Fruit fly (Drosophila melanogaster) whole organism, prepupa: ENCODE data around the gene Or69a.

Experiments
- Blimp-1 ChIP-seq: fragments of 200-800 bp; sonication (Bioruptor generic); optimal IDR thresholded peaks from 3 replicates; lab custom pipeline; 2017; ENCODE audit warnings: missing biosample characterization, missing genetic modification characterization, mild to moderate bottlenecking, moderate library complexity, missing genetic modification reagents
- CG10631 ChIP-seq: fragments of 200-800 bp; sonication (Bioruptor generic); optimal IDR thresholded peaks from 2 replicates; lab custom pipeline; 2016; ENCODE audit warnings: missing biosample characterization, missing genetic modification characterization
- CG10669 ChIP-seq: fragments of 200-800 bp; sonication (Bioruptor generic); optimal IDR thresholded peaks from 3 replicates; lab custom pipeline; 2018; ENCODE audit warnings: missing biosample characterization, mild to moderate bottlenecking, missing genetic modification characterization, moderate library complexity
- CG11294 ChIP-seq: fragments of 200-800 bp; sonication (Bioruptor generic); IDR thresholded peaks from 2 replicates; pipeline ENCODE4 v1.3.6; 2022; ENCODE audit warnings: missing biosample characterization, missing genetic modification characterization
- CG11762 ChIP-seq: fragments of 200-800 bp; sonication (Bioruptor generic); optimal IDR thresholded peaks from 3 replicates; lab custom pipeline; 2016; ENCODE audit warnings: missing biosample characterization, missing genetic modification characterization; ENCODE audit not compliant: insufficient read depth
- CG11902 ChIP-seq: fragments of 200-800 bp; sonication (Bioruptor generic); optimal IDR thresholded peaks from 3 replicates; lab custom pipeline; 2016; ENCODE audit warnings: missing biosample characterization, missing genetic modification characterization
- CG1621 ChIP-seq: fragments of 200-800 bp; sonication (Bioruptor generic); optimal IDR thresholded peaks from 3 replicates; lab custom pipeline; 2018; ENCODE audit warnings: missing biosample characterization, mild to moderate bottlenecking, missing genetic modification characterization
- CG16779 ChIP-seq: fragments of 200-800 bp; sonication (Bioruptor generic); optimal IDR thresholded peaks from 3 replicates; lab custom pipeline; 2017; ENCODE audit warnings: missing biosample characterization, mild to moderate bottlenecking, missing genetic modification characterization
- CG3032 ChIP-seq: fragments of 200-800 bp; optimal IDR thresholded peaks from 2 replicates; lab custom pipeline; 2019; ENCODE audit warnings: missing biosample characterization, mild to moderate bottlenecking, missing genetic modification characterization, moderate library complexity
- CG31627 ChIP-seq: fragments of 200-800 bp; sonication (Bioruptor generic); optimal IDR thresholded peaks from 3 replicates; lab custom pipeline; 2016; ENCODE audit warnings: missing biosample characterization, missing genetic modification characterization
- CG32006 ChIP-seq: fragments of 200-800 bp; sonication (Bioruptor generic); optimal IDR thresholded peaks from 3 replicates; lab custom pipeline; 2017; ENCODE audit warnings: missing biosample characterization, mild to moderate bottlenecking, missing genetic modification characterization
- CG34406 ChIP-seq: fragments of 200-800 bp; sonication (Bioruptor generic); optimal IDR thresholded peaks from 3 replicates; lab custom pipeline; 2016; ENCODE audit warnings: missing biosample characterization, missing genetic modification characterization
- CG3919 ChIP-seq: fragments of 200-800 bp; sonication (Bioruptor generic); optimal IDR thresholded peaks from 3 replicates; lab custom pipeline; 2016; ENCODE audit warnings: missing biosample characterization, missing genetic modification characterization
- CG4318 ChIP-seq: fragments of 200-800 bp; sonication (Bioruptor generic); optimal IDR thresholded peaks from 3 replicates; lab custom pipeline; 2017; ENCODE audit warnings: missing biosample characterization, mild to moderate bottlenecking, missing genetic modification characterization
- CG6163 ChIP-seq: fragments of 200-800 bp; sonication (Bioruptor generic); IDR thresholded peaks from 3 replicates; pipeline ENCODE4 v1.3.6; 2022; ENCODE audit warnings: missing biosample characterization, missing genetic modification characterization
- CG6276 ChIP-seq: fragments of 200-800 bp; sonication (Bioruptor generic); optimal IDR thresholded peaks from 2 replicates; lab custom pipeline; 2017; ENCODE audit warnings: missing biosample characterization, mild to moderate bottlenecking, missing genetic modification characterization
- CG6792 ChIP-seq: fragments of 200-800 bp; sonication (Bioruptor generic); optimal IDR thresholded peaks from 3 replicates; lab custom pipeline; 2016; ENCODE audit warnings: missing biosample characterization, missing genetic modification characterization
- CG6854 ChIP-seq: fragments of 200-800 bp; sonication (Bioruptor generic); optimal IDR thresholded peaks from 2 replicates; lab custom pipeline; 2017; ENCODE audit warnings: missing biosample characterization, mild to moderate bottlenecking, missing genetic modification characterization
- CG7368 ChIP-seq: fragments of 200-800 bp; sonication (Bioruptor generic); optimal IDR thresholded peaks from 3 replicates; lab custom pipeline; 2016; ENCODE audit warnings: missing biosample characterization, missing genetic modification characterization
- CG8119 ChIP-seq: fragments of 200-800 bp; sonication (Bioruptor generic); IDR thresholded peaks from 3 replicates; pipeline ENCODE4 v1.3.6; 2022; ENCODE audit warnings: missing biosample characterization, missing genetic modification characterization
- CG8319 ChIP-seq: fragments of 200-800 bp; sonication (Bioruptor generic); optimal IDR thresholded peaks from 3 replicates; lab custom pipeline; 2016; ENCODE audit warnings: missing biosample characterization, missing genetic modification characterization
- CG8632 ChIP-seq: fragments of 200-800 bp; sonication (Bioruptor generic); optimal IDR thresholded peaks from 3 replicates; lab custom pipeline; 2016; ENCODE audit warnings: missing biosample characterization, missing genetic modification characterization
- CG9139 ChIP-seq: fragments of 200-800 bp; sonication (Bioruptor generic); optimal IDR thresholded peaks from 3 replicates; lab custom pipeline; 2017; ENCODE audit warnings: missing biosample characterization, mild to moderate bottlenecking, missing genetic modification characterization
- Eip75B ChIP-seq: fragments of 200-800 bp; sonication (Bioruptor generic); optimal IDR thresholded peaks from 3 replicates; lab custom pipeline; 2016; ENCODE audit warnings: missing biosample characterization, missing genetic modification characterization
- Eip93F ChIP-seq: fragments of 200-800 bp; sonication (Bioruptor generic); optimal IDR thresholded peaks from 2 replicates; lab custom pipeline; 2016; ENCODE audit warnings: missing biosample characterization, mild to moderate bottlenecking, missing genetic modification characterization
- Ets21C ChIP-seq: fragments of 200-800 bp; sonication (Bioruptor generic); optimal IDR thresholded peaks from 3 replicates; lab custom pipeline; 2016; ENCODE audit warnings: missing biosample characterization, missing genetic modification characterization
- Ets96B ChIP-seq: fragments of 200-800 bp; optimal IDR thresholded peaks from 2 replicates; lab custom pipeline; 2019; ENCODE audit warnings: missing biosample characterization, mild to moderate bottlenecking, missing genetic modification characterization, moderate library complexity
- Gug ChIP-seq: fragments of 200-800 bp; sonication (Bioruptor generic); IDR thresholded peaks from 2 replicates; pipeline ENCODE4 v1.3.6; 2022; ENCODE audit warnings: missing biosample characterization, missing genetic modification characterization
- Hr38 ChIP-seq: sonication (Bioruptor generic); optimal IDR thresholded peaks from 2 replicates; lab custom pipeline; 2016; ENCODE audit warnings: missing biosample characterization, missing genetic modification characterization
- Hr39 ChIP-seq: fragments of 200-800 bp; sonication (Bioruptor generic); optimal IDR thresholded peaks from 2 replicates; lab custom pipeline; 2016; ENCODE audit warnings: missing biosample characterization, missing genetic modification characterization
- Hr4 ChIP-seq: fragments of 200-800 bp; sonication (Bioruptor generic); optimal IDR thresholded peaks from 3 replicates; lab custom pipeline; 2016; ENCODE audit warnings: missing biosample characterization, missing genetic modification characterization
- Lpt ChIP-seq: fragments of 200-800 bp; sonication (Bioruptor generic); optimal IDR thresholded peaks from 3 replicates; lab custom pipeline; 2016; ENCODE audit warnings: missing biosample characterization, missing genetic modification characterization
- OdsH ChIP-seq: fragments of 200-800 bp; sonication (Bioruptor generic); optimal IDR thresholded peaks from 3 replicates; lab custom pipeline; 2016; ENCODE audit warnings: missing biosample characterization, missing genetic modification characterization
- Smox ChIP-seq: fragments of 200-800 bp; sonication (Bioruptor generic); optimal IDR thresholded peaks from 3 replicates; lab custom pipeline; 2016; ENCODE audit warnings: missing biosample characterization, missing genetic modification characterization
- Sox14 ChIP-seq: fragments of 200-800 bp; sonication (Bioruptor generic); optimal IDR thresholded peaks from 3 replicates; lab custom pipeline; 2016; ENCODE audit warnings: missing biosample characterization, missing genetic modification characterization
- Sox15 ChIP-seq: fragments of 200-800 bp; sonication (Bioruptor generic); optimal IDR thresholded peaks from 3 replicates; lab custom pipeline; 2016; ENCODE audit warnings: missing biosample characterization, missing genetic modification characterization
- achi ChIP-seq: fragments of 200-800 bp; sonication (Bioruptor generic); optimal IDR thresholded peaks from 3 replicates; lab custom pipeline; 2016; ENCODE audit warnings: missing biosample characterization, missing genetic modification characterization
- acj6 ChIP-seq: fragments of 200-800 bp; sonication (Bioruptor generic); optimal IDR thresholded peaks from 3 replicates; lab custom pipeline; 2016; ENCODE audit warnings: missing biosample characterization, missing genetic modification characterization
- cyc ChIP-seq: fragments of 200-800 bp; sonication (Bioruptor generic); optimal IDR thresholded peaks from 3 replicates; lab custom pipeline; 2016; ENCODE audit warnings: missing biosample characterization, missing genetic modification characterization
- dac ChIP-seq: fragments of 200-800 bp; sonication (Bioruptor generic); optimal IDR thresholded peaks from 2 replicates; lab custom pipeline; 2017; ENCODE audit warnings: missing biosample characterization, mild to moderate bottlenecking, missing genetic modification characterization
- dsx ChIP-seq: fragments of 200-800 bp; optimal IDR thresholded peaks from 3 replicates; lab custom pipeline; 2019; ENCODE audit warnings: missing biosample characterization, mild to moderate bottlenecking, missing genetic modification characterization, moderate library complexity; ENCODE audit not compliant: poor library complexity, severe bottlenecking
- fd59A ChIP-seq: fragments of 200-800 bp; sonication (Bioruptor generic); optimal IDR thresholded peaks from 2 replicates; lab custom pipeline; 2017; ENCODE audit warnings: missing biosample characterization, mild to moderate bottlenecking, missing genetic modification characterization, missing genetic modification reagents
- fd85E ChIP-seq: fragments of 200-800 bp; sonication (Bioruptor generic); optimal IDR thresholded peaks from 3 replicates; lab custom pipeline; 2016; ENCODE audit warnings: missing biosample characterization, missing genetic modification characterization
- fkh ChIP-seq: fragments of 200-800 bp; sonication (Bioruptor generic); optimal IDR thresholded peaks from 3 replicates; lab custom pipeline; 2017; ENCODE audit warnings: missing biosample characterization, mild to moderate bottlenecking, missing genetic modification characterization, moderate library complexity
- lz ChIP-seq: fragments of 200-800 bp; sonication (Bioruptor generic); optimal IDR thresholded peaks from 3 replicates; lab custom pipeline; 2016; ENCODE audit warnings: missing biosample characterization, missing genetic modification characterization
- net ChIP-seq: fragments of 200-800 bp; sonication (Bioruptor generic); optimal IDR thresholded peaks from 3 replicates; lab custom pipeline; 2016; ENCODE audit warnings: missing biosample characterization, missing genetic modification characterization
- pdm3 ChIP-seq: fragments of 200-800 bp; sonication (Bioruptor generic); optimal IDR thresholded peaks from 3 replicates; lab custom pipeline; 2016; ENCODE audit warnings: missing biosample characterization, missing genetic modification characterization
- salr ChIP-seq, 2 experiments: fragments of 200-800 bp; sonication (Bioruptor generic); optimal IDR thresholded peaks; 3 replicates each; lab custom pipeline; 2016 to 2018; ENCODE audit warnings: missing biosample characterization in 2 of 2, missing genetic modification characterization in 2 of 2, mild to moderate bottlenecking in 1 of 2
- spab ChIP-seq: fragments of 200-800 bp; sonication (Bioruptor generic); optimal IDR thresholded peaks from 2 replicates; lab custom pipeline; 2017; ENCODE audit warnings: missing biosample characterization, mild to moderate bottlenecking, missing genetic modification characterization, missing genetic modification reagents
- ss ChIP-seq, 2 experiments: fragments of 200-800 bp; sonication (Bioruptor generic); optimal IDR thresholded peaks; 2 replicates in 1 of 2; 3 replicates in 1 of 2; lab custom pipeline; 2017 to 2018; ENCODE audit warnings: mild to moderate bottlenecking in 2 of 2, missing biosample characterization in 2 of 2, missing genetic modification characterization in 2 of 2, moderate library complexity in 1 of 2
- svp ChIP-seq: fragments of 200-800 bp; sonication (Bioruptor generic); peaks from one replicate; lab custom pipeline; 2016; ENCODE audit warnings: missing biosample characterization, missing genetic modification characterization
- topi ChIP-seq: fragments of 200-800 bp; sonication (Bioruptor generic); optimal IDR thresholded peaks from 3 replicates; lab custom pipeline; 2016; ENCODE audit warnings: missing biosample characterization, missing genetic modification characterization

Gene Or69a

dm6 chr3L:12915431-12915830, 52.1 kb downstream of the Or69a start:
- peak; percentile 22 for TF ChIP-seq CG3919 (GFP tag; lab: Kevin White, UChicago)
- TF ChIP-seq dac (GFP tag; lab: Kevin White, UChicago) = no peak
- peak; percentile 10 for TF ChIP-seq CG4318
- peak; percentile 70 for TF ChIP-seq CG16779
- peak; percentile 10 for TF ChIP-seq dsx
- peak; percentile 86 for TF ChIP-seq CG34406 (GFP tag; lab: Kevin White, UChicago)
- peak; percentile 77 for TF ChIP-seq acj6 (GFP tag; lab: Kevin White, UChicago)
- peak; percentile 44; the same call in 1 of the 3 replicates for TF ChIP-seq CG6163 (GFP tag; lab: Robert Waterston, UW)
- TF ChIP-seq CG10631 = peak; percentile 78
- peak; percentile 87 for TF ChIP-seq CG8632
- TF ChIP-seq OdsH (GFP tag; lab: Kevin White, UChicago) = peak; percentile 72
- peak; percentile 8 for TF ChIP-seq topi (GFP tag; lab: Kevin White, UChicago)
- TF ChIP-seq pdm3 (GFP tag; lab: Kevin White, UChicago) = peak; percentile 41
- peak; percentile 2 for TF ChIP-seq Hr4
- peak; percentile 81 for TF ChIP-seq achi
- peak; percentile 71 for TF ChIP-seq CG8119 (GFP tag; lab: Robert Waterston, UW)
- TF ChIP-seq Hr39 (GFP tag; lab: Kevin White, UChicago) = peak; percentile 39
- TF ChIP-seq Eip93F (GFP tag; lab: Kevin White, UChicago) = no peak
- TF ChIP-seq Eip75B (GFP tag; lab: Kevin White, UChicago) = peak; percentile 38
- peak; percentile 6 to 12 for TF ChIP-seq ss (GFP tag; optimal IDR thresholded peaks at IDR 0.05; lab: Kevin White, UChicago)
- no peak for TF ChIP-seq spab (GFP tag; lab: Kevin White, UChicago)
- TF ChIP-seq Sox15 (GFP tag; lab: Kevin White, UChicago) = peak; percentile 57
- no peak for TF ChIP-seq Lpt (GFP tag; lab: Kevin White, UChicago)
- peak; percentile 60 for TF ChIP-seq fd59A
- TF ChIP-seq CG6854 (GFP tag; lab: Kevin White, UChicago) = no peak
- TF ChIP-seq cyc (GFP tag; lab: Kevin White, UChicago) = no peak
- no peak for TF ChIP-seq fkh
- no peak for TF ChIP-seq Hr38 (GFP tag; lab: Kevin White, UChicago)
- TF ChIP-seq CG11902 (GFP tag; lab: Kevin White, UChicago) = peak; percentile 19
- peak; percentile 25 for TF ChIP-seq Ets21C (GFP tag; lab: Kevin White, UChicago)
- peak; percentile 44 for TF ChIP-seq CG31627 (GFP tag; lab: Kevin White, UChicago)
- TF ChIP-seq lz = peak; percentile 50
- no peak for TF ChIP-seq CG1621 (tag; lab: Kevin White, UChicago)
- peak; percentile 76 for TF ChIP-seq Ets96B (tag; lab: Kevin White, UChicago)
- peak; percentile 24 to 27 for TF ChIP-seq salr (GFP tag; optimal IDR thresholded peaks at IDR 0.05; lab: Kevin White, UChicago)
- TF ChIP-seq fd85E (GFP tag; lab: Kevin White, UChicago) = no peak
- no peak for TF ChIP-seq CG8319 (GFP tag; lab: Kevin White, UChicago)
- no peak for TF ChIP-seq CG10669 (GFP tag; lab: Kevin White, UChicago)
- TF ChIP-seq net = peak; percentile 32
- TF ChIP-seq Gug = peak; percentile 29; the same call in 1 of the 2 replicates
- peak; percentile 90 for TF ChIP-seq CG3032 (tag; lab: Kevin White, UChicago)
- TF ChIP-seq Smox (GFP tag; lab: Kevin White, UChicago) = peak; percentile 47
- TF ChIP-seq CG6792 (GFP tag; lab: Kevin White, UChicago) = peak; percentile 72
- no peak for TF ChIP-seq CG6276 (GFP tag; lab: Kevin White, UChicago)
- TF ChIP-seq Blimp-1 (GFP tag; lab: Kevin White, UChicago) = no peak
- peak; percentile 56 for TF ChIP-seq svp (GFP tag; lab: Kevin White, UChicago)
- TF ChIP-seq CG11762 (GFP tag; lab: Kevin White, UChicago) = no peak
- peak; percentile 61 for TF ChIP-seq CG32006 (GFP tag; lab: Kevin White, UChicago)
- TF ChIP-seq Sox14 = peak; percentile 39
- no peak for TF ChIP-seq CG9139 (GFP tag; lab: Kevin White, UChicago)
- no peak; the same call in 1 of the 2 replicates for TF ChIP-seq CG11294 (GFP tag; lab: Robert Waterston, UW)
- no peak for TF ChIP-seq CG7368
